Worm (Caenorhabditis elegans): ENCODE data around the gene tag-131.

DNA sequence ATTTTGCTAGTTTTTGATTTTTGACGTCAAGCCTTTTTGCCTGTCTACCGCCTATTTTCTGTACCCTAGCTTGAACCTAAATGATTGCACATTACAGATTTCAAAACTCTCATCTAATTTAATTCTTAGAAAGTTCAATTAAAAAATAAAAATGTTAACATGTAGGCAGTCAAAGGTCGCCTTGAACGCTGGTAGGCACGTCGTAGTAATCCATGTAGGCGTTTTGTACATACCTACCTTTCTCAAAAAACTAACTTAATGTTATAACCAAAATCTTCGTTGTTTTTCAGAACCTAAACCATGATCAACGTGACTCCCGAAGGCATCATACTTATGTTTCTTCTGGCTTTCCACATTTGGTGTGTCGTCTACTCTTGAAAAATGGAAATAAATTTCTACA is 6.4 kb downstream of the tag-131 start, which contains the start of gene H38K22.9:
- no peak for TF ChIP-seq mdl-1 (tag; optimal IDR thresholded peaks at IDR 0.05)
- no peak for TF ChIP-seq fos-1 (tag; optimal IDR thresholded peaks at IDR 0.05)
- no peak for TF ChIP-seq alr-1 (tag; optimal IDR thresholded peaks at IDR 0.05)
- no peak for TF ChIP-seq nhr-237 (tag; optimal IDR thresholded peaks at IDR 0.05)
- TF ChIP-seq R02D3.7 (tag; optimal IDR thresholded peaks at IDR 0.05), result no peak
- no peak for TF ChIP-seq lin-39 (tag; optimal IDR thresholded peaks at IDR 0.05)
- no peak for TF ChIP-seq gmeb-1 (tag; optimal IDR thresholded peaks at IDR 0.05)
- no peak for TF ChIP-seq nhr-12 (tag; optimal IDR thresholded peaks at IDR 0.05)
- TF ChIP-seq aly-2 (tag; optimal IDR thresholded peaks at IDR 0.05), result no peak
- TF ChIP-seq unc-62 (GFP tag; optimal IDR thresholded peaks at IDR 0.05), result no peak
